Fruit fly (Drosophila melanogaster) whole organism, embryonic: ENCODE data around the gene CG10445.

Experiments
- ATbp ChIP-seq: fragments of 200-800 bp; sonication (Bioruptor generic); optimal IDR thresholded peaks from 2 replicates; lab custom pipeline; 2017; ENCODE audit warnings: missing biosample characterization, mild to moderate bottlenecking, missing genetic modification characterization, missing genetic modification reagents
- Atf3 ChIP-seq: fragments of 200-800 bp; sonication (Bioruptor generic); optimal IDR thresholded peaks from 3 replicates; lab custom pipeline; 2016; ENCODE audit warnings: missing biosample characterization, missing genetic modification characterization
- B-H1 ChIP-seq: fragments of 200-800 bp; sonication (Bioruptor generic); IDR thresholded peaks from 3 replicates; pipeline ENCODE4 v1.3.6; 2022; ENCODE audit warnings: missing biosample characterization, missing genetic modification characterization
- BEAF-32 ChIP-seq: fragments of 200-800 bp; sonication (Bioruptor generic); optimal IDR thresholded peaks from 3 replicates; lab custom pipeline; 2017; ENCODE audit warnings: missing biosample characterization, missing genetic modification characterization, mild to moderate bottlenecking, moderate library complexity, missing genetic modification reagents
- Bteb2 ChIP-seq: fragments of 200-800 bp; sonication (Bioruptor generic); optimal IDR thresholded peaks from 2 replicates; lab custom pipeline; 2016; ENCODE audit warnings: missing biosample characterization, missing genetic modification characterization
- CG1024 ChIP-seq: fragments of 200-800 bp; sonication (Bioruptor generic); IDR thresholded peaks from 2 replicates; pipeline ENCODE4 v1.3.6; 2022; ENCODE audit warnings: missing biosample characterization, missing genetic modification characterization
- CG11723 ChIP-seq: fragments of 200-800 bp; sonication (Bioruptor generic); optimal IDR thresholded peaks from 2 replicates; lab custom pipeline; 2017; ENCODE audit warnings: missing biosample characterization, mild to moderate bottlenecking, missing genetic modification characterization
- CG12104 ChIP-seq: fragments of 200-800 bp; sonication (Bioruptor generic); optimal IDR thresholded peaks from 3 replicates; lab custom pipeline; 2016; ENCODE audit warnings: missing biosample characterization, missing genetic modification characterization
- CG12155 ChIP-seq: fragments of 200-800 bp; sonication (Bioruptor generic); optimal IDR thresholded peaks from 3 replicates; lab custom pipeline; 2016; ENCODE audit warnings: missing biosample characterization, missing genetic modification characterization
- CG1233 ChIP-seq: fragments of 200-800 bp; sonication (Bioruptor generic); optimal IDR thresholded peaks from 4 replicates; lab custom pipeline; 2018; ENCODE audit warnings: missing biosample characterization, mild to moderate bottlenecking, missing genetic modification characterization
- CG14710 ChIP-seq: fragments of 200-800 bp; sonication (Bioruptor generic); optimal IDR thresholded peaks from 3 replicates; lab custom pipeline; 2019; ENCODE audit warnings: missing biosample characterization, mild to moderate bottlenecking, missing genetic modification characterization, moderate library complexity
- CG14860 ChIP-seq: fragments of 200-800 bp; sonication (Bioruptor generic); IDR thresholded peaks from 3 replicates; pipeline ENCODE4 v1.3.6; 2022; ENCODE audit warnings: missing biosample characterization, missing genetic modification characterization; ENCODE audit not compliant: partially characterized antibody
- CG15073 ChIP-seq: fragments of 200-800 bp; sonication (Bioruptor generic); optimal IDR thresholded peaks from 2 replicates; lab custom pipeline; 2016; ENCODE audit warnings: missing biosample characterization, missing genetic modification characterization
- CG15514 ChIP-seq: fragments of 200-800 bp; sonication (Bioruptor generic); optimal IDR thresholded peaks from 3 replicates; lab custom pipeline; 2017; ENCODE audit warnings: missing biosample characterization, missing genetic modification characterization, mild to moderate bottlenecking, moderate library complexity, missing genetic modification reagents
- CG2120 ChIP-seq: fragments of 200-800 bp; sonication (Bioruptor generic); optimal IDR thresholded peaks from 3 replicates; lab custom pipeline; 2016; ENCODE audit warnings: missing biosample characterization, missing genetic modification characterization
- CG30020 ChIP-seq: fragments of 200-800 bp; optimal IDR thresholded peaks from 2 replicates; lab custom pipeline; 2019; ENCODE audit warnings: missing biosample characterization, mild to moderate bottlenecking, missing genetic modification characterization, moderate library complexity
- CG6272 ChIP-seq: fragments of 200-800 bp; sonication (Bioruptor generic); IDR thresholded peaks from 2 replicates; pipeline ENCODE4 v1.3.6; 2022; ENCODE audit warnings: missing biosample characterization, missing genetic modification characterization
- CG7963 ChIP-seq: fragments of 200-800 bp; sonication (Bioruptor generic); IDR thresholded peaks from 3 replicates; pipeline ENCODE4 v1.3.6; 2022; ENCODE audit warnings: missing biosample characterization, missing genetic modification characterization; ENCODE audit not compliant: partially characterized antibody
- CG8290 ChIP-seq, 3 experiments: fragments of 200-800 bp; sonication (Bioruptor generic); optimal IDR thresholded peaks; 2 replicates each; lab custom pipeline; 2016 to 2019; ENCODE audit warnings: missing biosample characterization in 3 of 3, missing genetic modification characterization in 3 of 3, mild to moderate bottlenecking in 2 of 3, moderate library complexity in 1 of 3
- CrebB ChIP-seq: fragments of 200-800 bp; sonication (Bioruptor generic); optimal IDR thresholded peaks from 3 replicates; lab custom pipeline; 2018; ENCODE audit warnings: missing biosample characterization, mild to moderate bottlenecking, missing genetic modification characterization
- Dad ChIP-seq: fragments of 200-800 bp; sonication (Bioruptor generic); optimal IDR thresholded peaks from 3 replicates; lab custom pipeline; 2016; ENCODE audit warnings: missing biosample characterization, missing genetic modification characterization
- Dll ChIP-seq: fragments of 200-800 bp; sonication (Bioruptor generic); IDR thresholded peaks from 4 replicates; pipeline ENCODE4 v1.3.6; 2022; ENCODE audit warnings: missing biosample characterization, missing genetic modification characterization; ENCODE audit not compliant: partially characterized antibody
- Drgx ChIP-seq: fragments of 200-800 bp; sonication (Bioruptor generic); IDR thresholded peaks from 2 replicates; pipeline ENCODE4 v1.3.6; 2022; ENCODE audit warnings: missing biosample characterization, missing genetic modification characterization
- HLH54F ChIP-seq: fragments of 200-800 bp; sonication (Bioruptor generic); optimal IDR thresholded peaks from 3 replicates; lab custom pipeline; 2016; ENCODE audit warnings: missing biosample characterization, missing genetic modification characterization
- Jarid2 ChIP-seq: fragments of 200-800 bp; sonication (Bioruptor generic); optimal IDR thresholded peaks from 3 replicates; lab custom pipeline; 2017; ENCODE audit warnings: mild to moderate bottlenecking, missing biosample characterization, missing genetic modification reagents, missing genetic modification characterization
- Lim3 ChIP-seq: fragments of 200-800 bp; sonication (Bioruptor generic); IDR thresholded peaks from 2 replicates; pipeline ENCODE4 v1.3.6; 2022; ENCODE audit warnings: missing biosample characterization, missing genetic modification characterization
- Nf-YC ChIP-seq: fragments of 200-800 bp; optimal IDR thresholded peaks from 3 replicates; lab custom pipeline; 2019; ENCODE audit warnings: missing biosample characterization, mild to moderate bottlenecking, missing genetic modification characterization, moderate library complexity
- PHDP ChIP-seq: fragments of 200-800 bp; sonication (Bioruptor generic); optimal IDR thresholded peaks from 3 replicates; lab custom pipeline; 2018; ENCODE audit warnings: missing biosample characterization, mild to moderate bottlenecking, missing genetic modification characterization, moderate library complexity
- Sox102F ChIP-seq: fragments of 200-800 bp; sonication (Bioruptor generic); optimal IDR thresholded peaks from 2 replicates; lab custom pipeline; 2018; ENCODE audit warnings: missing biosample characterization, mild to moderate bottlenecking, missing genetic modification characterization, moderate library complexity
- Trl ChIP-seq, 3 experiments: fragments of >200 bp in 2 of 3; fragments of 200-800 bp in 1 of 3; sonication (Bioruptor generic) in 1 of 3; optimal IDR thresholded peaks; 2 replicates in 1 of 3; 3 replicates in 2 of 3; lab custom pipeline; 2016 to 2017; ENCODE audit warnings: missing biosample characterization in 1 of 3, missing genetic modification characterization in 1 of 3
- Xrp1 ChIP-seq: fragments of 200-800 bp; sonication (Bioruptor generic); IDR thresholded peaks from 2 replicates; pipeline ENCODE4 v1.3.6; 2022; ENCODE audit warnings: missing biosample characterization, missing genetic modification characterization
- bigmax ChIP-seq: fragments of 200-800 bp; sonication (Bioruptor generic); optimal IDR thresholded peaks from 2 replicates; lab custom pipeline; 2018; ENCODE audit warnings: missing biosample characterization, mild to moderate bottlenecking, missing genetic modification characterization
- dpn ChIP-seq, 2 experiments: fragments of 200-800 bp; sonication (Bioruptor generic); optimal IDR thresholded peaks; 3 replicates each; lab custom pipeline; 2016; ENCODE audit warnings: missing biosample characterization in 2 of 2, missing genetic modification characterization in 2 of 2
- fd64A ChIP-seq: fragments of 200-800 bp; sonication (Bioruptor generic); optimal IDR thresholded peaks from 3 replicates; lab custom pipeline; 2018; ENCODE audit warnings: missing biosample characterization, mild to moderate bottlenecking, missing genetic modification characterization
- gt ChIP-seq: fragments of 200-800 bp; sonication (Bioruptor generic); IDR thresholded peaks from 2 replicates; pipeline ENCODE4 v1.3.6; 2022; ENCODE audit warnings: missing biosample characterization, missing genetic modification characterization
- mam ChIP-seq: fragments of 200-800 bp; sonication (Bioruptor generic); optimal IDR thresholded peaks from 3 replicates; lab custom pipeline; 2016; ENCODE audit warnings: missing biosample characterization, missing genetic modification characterization
- nerfin-1 ChIP-seq: fragments of 200-800 bp; sonication (Bioruptor generic); optimal IDR thresholded peaks from 3 replicates; lab custom pipeline; 2019; ENCODE audit warnings: missing biosample characterization, mild to moderate bottlenecking, missing genetic modification characterization, moderate library complexity
- nerfin-2 ChIP-seq: fragments of 200-800 bp; sonication (Bioruptor generic); IDR thresholded peaks from 2 replicates; pipeline ENCODE4 v1.3.6; 2022; ENCODE audit warnings: missing biosample characterization, missing genetic modification characterization; ENCODE audit not compliant: partially characterized antibody
- odd ChIP-seq: fragments of 200-800 bp; sonication (Bioruptor generic); optimal IDR thresholded peaks from 2 replicates; lab custom pipeline; 2017; ENCODE audit warnings: missing biosample characterization, mild to moderate bottlenecking, missing genetic modification characterization
- org-1 ChIP-seq: fragments of 200-800 bp; sonication (Bioruptor generic); optimal IDR thresholded peaks from 2 replicates; lab custom pipeline; 2017; ENCODE audit warnings: missing biosample characterization, missing genetic modification characterization
- p53 ChIP-seq: fragments of 200-800 bp; sonication (Bioruptor generic); optimal IDR thresholded peaks from 2 replicates; lab custom pipeline; 2016; ENCODE audit warnings: missing biosample characterization, missing genetic modification characterization
- phol ChIP-seq: fragments of 200-800 bp; sonication (Bioruptor generic); optimal IDR thresholded peaks from 3 replicates; lab custom pipeline; 2018; ENCODE audit warnings: missing biosample characterization, mild to moderate bottlenecking, missing genetic modification characterization, moderate library complexity
- prd ChIP-seq, 3 experiments: fragments of >200 bp in 2 of 3; fragments of 200-800 bp in 1 of 3; sonication (Bioruptor generic) in 1 of 3; optimal IDR thresholded peaks in 2 of 3; IDR thresholded peaks in 1 of 3; 2 replicates in 2 of 3; 3 replicates in 1 of 3; pipeline versions ENCODE4 v1.3.6 to Lab custom; 2017 to 2022; ENCODE audit warnings: missing biosample characterization in 1 of 3, missing genetic modification characterization in 1 of 3
- psq ChIP-seq: fragments of 200-800 bp; sonication (Bioruptor generic); optimal IDR thresholded peaks from 2 replicates; lab custom pipeline; 2017; ENCODE audit warnings: missing biosample characterization, missing genetic modification characterization
- sd ChIP-seq: fragments of 200-800 bp; sonication (Bioruptor generic); optimal IDR thresholded peaks from 3 replicates; lab custom pipeline; 2018; ENCODE audit warnings: missing biosample characterization, mild to moderate bottlenecking, missing genetic modification characterization, moderate library complexity
- sima ChIP-seq: fragments of 200-800 bp; sonication (Bioruptor generic); optimal IDR thresholded peaks from 2 replicates; lab custom pipeline; 2016; ENCODE audit warnings: missing biosample characterization, missing genetic modification characterization
- tgo ChIP-seq: fragments of 200-800 bp; sonication (Bioruptor generic); IDR thresholded peaks from 3 replicates; pipeline ENCODE4 v1.3.6; 2022; ENCODE audit warnings: missing biosample characterization, missing genetic modification characterization
- trh ChIP-seq: fragments of 200-800 bp; sonication (Bioruptor generic); optimal IDR thresholded peaks from 2 replicates; lab custom pipeline; 2016; ENCODE audit warnings: missing biosample characterization, missing genetic modification characterization
- yki ChIP-seq: fragments of >200 bp; optimal IDR thresholded peaks from 3 replicates; lab custom pipeline; 2018

The CG10445 gene

dm6 chr3R:7886167-7886858, 33.8 kb downstream of the CG10445 start, which contains the start of gene CG17816 (continued):
- TF ChIP-seq Nf-YC (no peak), sd (tag; lab: Kevin White, UChicago) (no peak), bigmax (GFP tag; lab: Kevin White, UChicago) (no peak), CG30020 (tag; lab: Kevin White, UChicago) (no peak), Jarid2 (GFP tag; lab: Kevin White, UChicago) (peak; percentile 78), phol (tag; lab: Kevin White, UChicago) (peak; percentile 37), Sox102F (GFP tag; lab: Kevin White, UChicago) (no peak), PHDP (tag; lab: Kevin White, UChicago) (no peak), Xrp1 (no peak), fd64A (no peak), CG14860 (GFP tag; lab: Robert Waterston, UW) (no peak), CG1233 (no peak), BEAF-32 (no peak), Dad (GFP tag; lab: Kevin White, UChicago) (no peak), CG8290 (GFP tag; optimal IDR thresholded peaks at IDR 0.05; lab: Kevin White, UChicago) (no peak), CG8290 (tag; optimal IDR thresholded peaks at IDR 0.05; lab: Kevin White, UChicago) (peak in 1 of 2 experiments; percentile 33), CrebB (tag; lab: Kevin White, UChicago) (no peak), B-H1 (no peak), CG15073 (GFP tag; lab: Kevin White, UChicago) (no peak), HLH54F (GFP tag; lab: Kevin White, UChicago) (no peak), mam (no peak), odd (GFP tag; lab: Kevin White, UChicago) (no peak), trh (GFP tag; lab: Kevin White, UChicago) (no peak), CG7963 (GFP tag; lab: Robert Waterston, UW) (no peak), CG12155 (GFP tag; lab: Kevin White, UChicago) (no peak), CG12104 (GFP tag; lab: Kevin White, UChicago) (no peak), CG14710 (no peak), Dll (GFP tag; lab: Robert Waterston, UW) (no peak), Drgx (no peak), dpn (GFP tag; optimal IDR thresholded peaks at IDR 0.05; lab: Kevin White, UChicago) (no peak), org-1 (GFP tag; lab: Kevin White, UChicago) (no peak), Bteb2 (GFP tag; lab: Kevin White, UChicago) (no peak), nerfin-1 (tag; lab: Kevin White, UChicago) (no peak), Atf3 (GFP tag; lab: Kevin White, UChicago) (no peak), CG15514 (GFP tag; lab: Kevin White, UChicago) (no peak), tgo (GFP tag; lab: Robert Waterston, UW) (no peak), nerfin-2 (no peak), psq (no peak), CG1024 (no peak), yki (no peak), p53 (GFP tag; lab: Kevin White, UChicago) (peak; percentile 85), sima (GFP tag; lab: Kevin White, UChicago) (no peak), CG6272 (no peak), CG11723 (peak; percentile 25), gt (GFP tag; lab: Robert Waterston, UW) (no peak), ATbp (GFP tag; lab: Kevin White, UChicago) (no peak), Lim3 (GFP tag; lab: Robert Waterston, UW) (no peak), prd (optimal IDR thresholded peaks at IDR 0.05; lab: Kevin White, UChicago) (no peak), prd (GFP tag; IDR thresholded peaks at IDR 0.05; lab: Robert Waterston, UW) (no peak), CG2120 (GFP tag; lab: Kevin White, UChicago) (no peak), Trl (optimal IDR thresholded peaks at IDR 0.05; lab: Kevin White, UChicago) (peak in 1 of 2 experiments; percentile 11), Trl (GFP tag; optimal IDR thresholded peaks at IDR 0.05; lab: Kevin White, UChicago) (no peak)
